Fruit fly (Drosophila melanogaster): Measurements from ENCODE around the gene amrt.

Gene amrt

dm6 chrX:13804398-13804797, 22.1 kb downstream of the amrt start:
- no peak for TF ChIP-seq CG4496 (GFP tag; IDR thresholded peaks at IDR 0.05)
- TF ChIP-seq rn (GFP tag; IDR thresholded peaks at IDR 0.05) = no peak
- TF ChIP-seq CG14655 (GFP tag; optimal IDR thresholded peaks at IDR 0.05) = no peak

- TF ChIP-seq CG12605 (GFP tag; IDR thresholded peaks at IDR 0.05) (no peak), CG4496 (GFP tag; IDR thresholded peaks at IDR 0.05) (peak; percentile 54; the same call in 1 of the 3 replicates), CG10348 (GFP tag; IDR thresholded peaks at IDR 0.05) (no peak), CG8301 (tag; optimal IDR thresholded peaks at IDR 0.05) (no peak), fd96Ca (GFP tag; IDR thresholded peaks at IDR 0.05) (no peak), D1 (tag; optimal IDR thresholded peaks at IDR 0.05) (no peak), CG9948 (tag; optimal IDR thresholded peaks at IDR 0.05) (no peak), Pif1B (GFP tag; optimal IDR thresholded peaks at IDR 0.05) (no peak)
These were observed 23.3 kb downstream of the amrt start for dm6 chrX:13805554-13805953.

- TF ChIP-seq CG12605 (GFP tag; IDR thresholded peaks at IDR 0.05) (peak; percentile 61), gl (tag; optimal IDR thresholded peaks at IDR 0.05) (peak; percentile 40), CG14655 (GFP tag; optimal IDR thresholded peaks at IDR 0.05) (peak; percentile 13), EcR (GFP tag; optimal IDR thresholded peaks at IDR 0.05) (no peak), Ets98B (GFP tag; IDR thresholded peaks at IDR 0.05) (peak; percentile 32; the same call in 1 of the 2 replicates), Snoo (tag; optimal IDR thresholded peaks at IDR 0.05) (no peak), CG34367 (tag; optimal IDR thresholded peaks at IDR 0.05) (no peak), CG4496 (GFP tag; IDR thresholded peaks at IDR 0.05) (peak; percentile 44; the same call in 1 of the 3 replicates)
These were observed 29.2 kb downstream of the amrt start, which contains the start of gene CG11095 for dm6 chrX:13811480-13811879. CG11095 (plus strand) TSS chrX:13811684.

- TF ChIP-seq D1 (tag; optimal IDR thresholded peaks at IDR 0.05) (no peak), CG17806 (tag; optimal IDR thresholded peaks at IDR 0.05) (no peak), EcR (GFP tag; optimal IDR thresholded peaks at IDR 0.05) (no peak), CG8159 (tag; optimal IDR thresholded peaks at IDR 0.05) (no peak), Snoo (tag; optimal IDR thresholded peaks at IDR 0.05) (no peak), CG9948 (tag; optimal IDR thresholded peaks at IDR 0.05) (no peak), CG10348 (GFP tag; IDR thresholded peaks at IDR 0.05) (no peak), fd96Ca (GFP tag; IDR thresholded peaks at IDR 0.05) (no peak), CG15710 (tag; optimal IDR thresholded peaks at IDR 0.05) (no peak), CG8301 (tag; optimal IDR thresholded peaks at IDR 0.05) (no peak), CG4496 (GFP tag; IDR thresholded peaks at IDR 0.05) (no peak)
These were observed 31.8 kb downstream of the amrt start for dm6 chrX:13814058-13814457.

- peak; percentile 59 for TF ChIP-seq CG17806 (tag; optimal IDR thresholded peaks at IDR 0.05)
- TF ChIP-seq CG32121 (GFP tag; IDR thresholded peaks at IDR 0.05) = peak; percentile 77
- peak; percentile 41; the same call in 1 of the 2 replicates for TF ChIP-seq rn (GFP tag; IDR thresholded peaks at IDR 0.05)
- TF ChIP-seq CG10348 (GFP tag; IDR thresholded peaks at IDR 0.05) = peak; percentile 58
- TF ChIP-seq EcR (GFP tag; optimal IDR thresholded peaks at IDR 0.05) = no peak
- TF ChIP-seq CG8159 (tag; optimal IDR thresholded peaks at IDR 0.05) = peak; percentile 76
- TF ChIP-seq D1 (tag; optimal IDR thresholded peaks at IDR 0.05) = peak; percentile 52
- TF ChIP-seq Pif1A (GFP tag; optimal IDR thresholded peaks at IDR 0.05) = peak; percentile 73
- TF ChIP-seq CG8301 (tag; optimal IDR thresholded peaks at IDR 0.05) = peak; percentile 86
- peak; percentile 73 for TF ChIP-seq CG15710 (tag; optimal IDR thresholded peaks at IDR 0.05)
- TF ChIP-seq CG14655 (GFP tag; optimal IDR thresholded peaks at IDR 0.05) = peak; percentile 89
- peak; percentile 77; the same call in 1 of the 2 replicates for TF ChIP-seq Ets98B (GFP tag; IDR thresholded peaks at IDR 0.05)
- TF ChIP-seq CG13204 (GFP tag; optimal IDR thresholded peaks at IDR 0.05) = peak; percentile 31
- TF ChIP-seq fd96Ca (GFP tag; IDR thresholded peaks at IDR 0.05) = peak; percentile 80
- peak; percentile 52 for TF ChIP-seq CG12605 (GFP tag; IDR thresholded peaks at IDR 0.05)
- peak; percentile 71 for TF ChIP-seq Snoo (tag; optimal IDR thresholded peaks at IDR 0.05)
- no peak for TF ChIP-seq gl (tag; optimal IDR thresholded peaks at IDR 0.05)
- TF ChIP-seq CG34367 (tag; optimal IDR thresholded peaks at IDR 0.05) = peak; percentile 58
- peak; percentile 72 for TF ChIP-seq CG9948 (tag; optimal IDR thresholded peaks at IDR 0.05)
- peak; percentile 45; the same call in 2 of the 3 replicates for TF ChIP-seq CG4496 (GFP tag; IDR thresholded peaks at IDR 0.05)
- TF ChIP-seq Pif1B (GFP tag; optimal IDR thresholded peaks at IDR 0.05) = peak; percentile 38
These were observed 33.4 kb downstream of the amrt start for dm6 chrX:13815526-13816173.

- no peak for TF ChIP-seq CG34367 (tag; optimal IDR thresholded peaks at IDR 0.05)
- no peak for TF ChIP-seq CG15710 (tag; optimal IDR thresholded peaks at IDR 0.05)
- TF ChIP-seq CG13204 (GFP tag; optimal IDR thresholded peaks at IDR 0.05) = no peak
- TF ChIP-seq CG17806 (tag; optimal IDR thresholded peaks at IDR 0.05) = no peak
- TF ChIP-seq CG14655 (GFP tag; optimal IDR thresholded peaks at IDR 0.05) = no peak
- TF ChIP-seq rn (GFP tag; IDR thresholded peaks at IDR 0.05) = no peak
- no peak for TF ChIP-seq D1 (tag; optimal IDR thresholded peaks at IDR 0.05)
- TF ChIP-seq Pif1A (GFP tag; optimal IDR thresholded peaks at IDR 0.05) = no peak
- peak; percentile 40; the same call in 1 of the 3 replicates for TF ChIP-seq CG4496 (GFP tag; IDR thresholded peaks at IDR 0.05)
- no peak for TF ChIP-seq CG9948 (tag; optimal IDR thresholded peaks at IDR 0.05)
- peak; percentile 42; the same call in 1 of the 2 replicates for TF ChIP-seq CG12605 (GFP tag; IDR thresholded peaks at IDR 0.05)
- peak; percentile 56 for TF ChIP-seq CG32121 (GFP tag; IDR thresholded peaks at IDR 0.05)
- no peak for TF ChIP-seq EcR (GFP tag; optimal IDR thresholded peaks at IDR 0.05)
- TF ChIP-seq Pif1B (GFP tag; optimal IDR thresholded peaks at IDR 0.05) = peak; percentile 4
- TF ChIP-seq Snoo (tag; optimal IDR thresholded peaks at IDR 0.05) = no peak
- no peak for TF ChIP-seq fd96Ca (GFP tag; IDR thresholded peaks at IDR 0.05)
- TF ChIP-seq gl (tag; optimal IDR thresholded peaks at IDR 0.05) = no peak
- peak; percentile 56; the same call in 1 of the 2 replicates for TF ChIP-seq Ets98B (GFP tag; IDR thresholded peaks at IDR 0.05)
- no peak for TF ChIP-seq CG8159 (tag; optimal IDR thresholded peaks at IDR 0.05)
- no peak for TF ChIP-seq CG10348 (GFP tag; IDR thresholded peaks at IDR 0.05)
- TF ChIP-seq CG8301 (tag; optimal IDR thresholded peaks at IDR 0.05) = peak; percentile 20
These were observed 35.3 kb downstream of the amrt start for dm6 chrX:13817418-13818171.

Measured in whole organism, pupa.